Fruit fly (Drosophila melanogaster) Kc167 (cell line): ENCODE results near the gene CG42819.
A peak's percentile ranks its signal among the peaks of the same experiment; 100 is the strongest.

Experiments used
- Myc ChIP-seq: fragments of >200 bp; optimal IDR thresholded peaks from 2 replicates; lab custom pipeline; 2017; ENCODE audit warnings: missing external identifiers
- Sin3A ChIP-seq: fragments of >200 bp; optimal IDR thresholded peaks from 2 replicates; lab custom pipeline; 2018; ENCODE audit warnings: missing external identifiers
- h ChIP-seq: fragments of >200 bp; optimal IDR thresholded peaks from 3 replicates; lab custom pipeline; 2018; ENCODE audit warnings: missing external identifiers
- insv ChIP-seq: fragments of >200 bp; optimal IDR thresholded peaks from 3 replicates; lab custom pipeline; 2018; ENCODE audit warnings: missing external identifiers
- psq ChIP-seq: fragments of >200 bp; optimal IDR thresholded peaks from 2 replicates; lab custom pipeline; 2017; ENCODE audit warnings: missing external identifiers
- ttk ChIP-seq: sonication (Bioruptor generic); optimal IDR thresholded peaks from 2 replicates; lab custom pipeline; 2017; ENCODE audit warnings: missing external identifiers

Gene CG42819

DNA sequence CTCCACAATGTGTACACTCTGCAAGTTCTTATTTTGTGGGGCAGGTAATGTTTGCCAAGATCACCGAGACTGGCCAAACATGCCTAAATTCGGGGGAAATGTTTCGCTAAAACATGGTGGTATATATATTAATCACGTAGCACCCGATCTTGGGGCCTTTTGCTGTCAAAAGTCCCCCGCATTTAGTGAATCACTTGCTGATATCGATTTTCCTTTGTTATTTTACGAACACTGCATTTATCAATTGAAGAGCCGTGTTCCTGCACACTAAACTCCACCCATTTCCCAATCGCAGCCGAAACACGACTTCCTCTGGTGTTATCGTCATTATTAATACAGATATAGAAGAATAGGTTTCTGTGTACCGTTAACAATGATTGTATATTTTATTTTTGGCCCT is 32.6 kb upstream of the CG42819 start:
- TF ChIP-seq h (lab: Kevin White, UChicago) (no peak), insv (lab: Kevin White, UChicago) (no peak), ttk (no peak), psq (lab: Kevin White, UChicago) (no peak), Sin3A (lab: Kevin White, UChicago) (no peak), Myc (lab: Kevin White, UChicago) (no peak)

DNA sequence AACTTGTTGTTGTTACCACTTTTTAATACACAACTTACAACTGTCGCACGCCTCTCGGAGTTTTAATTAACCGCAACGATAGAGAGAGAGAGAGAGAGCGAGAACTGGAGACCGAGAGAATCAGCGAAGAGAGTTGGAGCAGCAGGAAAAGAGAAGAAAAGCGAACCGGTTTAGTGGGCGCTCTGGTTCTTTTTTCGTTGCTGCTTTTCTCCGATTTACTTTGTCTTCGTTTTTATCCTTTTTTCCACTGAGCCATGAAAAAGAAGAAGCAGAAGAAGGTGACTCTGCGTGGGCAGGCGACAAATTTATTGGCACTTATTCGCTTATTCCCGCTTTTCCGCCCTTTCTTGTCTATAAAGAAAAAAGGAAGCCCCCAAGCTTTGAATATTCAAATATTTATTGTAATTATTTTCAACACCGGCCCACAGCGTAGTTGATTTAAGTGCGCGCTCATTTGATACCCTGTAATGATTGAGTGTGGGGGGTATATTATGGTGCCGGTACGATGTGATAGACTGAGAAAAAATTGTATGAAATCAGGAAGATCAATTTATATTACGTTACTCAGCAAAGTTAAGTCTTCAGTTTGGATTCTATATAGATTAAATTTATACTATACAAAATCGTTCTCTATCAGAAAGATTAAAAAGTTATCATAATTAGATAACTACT is 31.3 kb upstream of the CG42819 start:
- TF ChIP-seq psq (lab: Kevin White, UChicago) (no peak), ttk (no peak), h (lab: Kevin White, UChicago) (no peak), Sin3A (lab: Kevin White, UChicago) (no peak), Myc (lab: Kevin White, UChicago) (no peak), insv (lab: Kevin White, UChicago) (no peak)

- TF ChIP-seq psq (lab: Kevin White, UChicago) (no peak), Sin3A (lab: Kevin White, UChicago) (no peak), ttk (no peak), h (lab: Kevin White, UChicago) (no peak), insv (lab: Kevin White, UChicago) (no peak), Myc (lab: Kevin White, UChicago) (no peak)
Measured at dm6 chr2L:8419382-8419940, 30.3 kb upstream of the CG42819 start.

DNA sequence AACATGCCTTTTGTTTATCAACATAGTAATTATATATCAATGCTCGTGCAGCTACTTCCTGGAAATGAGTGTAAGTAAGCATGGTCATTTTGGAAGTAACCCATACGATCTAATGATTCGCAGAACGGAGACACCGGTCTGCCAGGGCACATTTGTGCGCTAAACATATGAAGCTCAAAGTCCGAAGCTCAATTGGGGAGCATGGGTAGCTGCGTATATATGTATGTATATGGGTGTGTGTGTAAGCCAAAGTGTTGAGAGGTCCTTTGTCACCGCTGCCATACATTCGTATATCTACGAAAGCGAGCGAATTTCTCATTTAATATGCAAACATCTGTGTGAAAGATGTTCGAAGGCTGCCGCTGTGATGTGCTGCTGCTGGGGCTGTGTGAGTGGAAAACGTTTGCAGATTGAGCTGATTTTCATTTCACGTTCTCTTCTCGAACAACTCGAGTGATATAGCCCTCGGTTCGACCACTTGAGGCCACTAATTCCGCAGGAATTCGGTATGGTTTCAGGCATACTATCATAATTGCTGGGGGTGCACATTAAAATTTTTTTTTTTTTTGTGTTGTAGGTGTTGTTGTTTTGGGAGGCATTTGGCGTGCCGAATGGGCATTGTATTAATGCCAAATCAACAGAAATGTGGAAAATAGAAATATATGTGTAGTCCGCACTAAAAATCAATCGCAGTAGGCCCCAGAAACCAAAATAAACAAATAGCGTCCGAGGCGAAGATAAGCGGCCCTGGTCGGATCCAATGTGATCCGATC is 29.2 kb upstream of the CG42819 start:
- TF ChIP-seq psq (lab: Kevin White, UChicago) (no peak), ttk (no peak), h (lab: Kevin White, UChicago) (no peak), insv (lab: Kevin White, UChicago) (no peak), Myc (lab: Kevin White, UChicago) (no peak), Sin3A (lab: Kevin White, UChicago) (no peak)

dm6 chr2L:8417562-8417961 is 28.4 kb upstream of the CG42819 start:
- no peak for TF ChIP-seq Sin3A (lab: Kevin White, UChicago)
- no peak for TF ChIP-seq ttk
- TF ChIP-seq psq (lab: Kevin White, UChicago), result no peak
- no peak for TF ChIP-seq insv (lab: Kevin White, UChicago)
- TF ChIP-seq h (lab: Kevin White, UChicago), result no peak
- no peak for TF ChIP-seq Myc (lab: Kevin White, UChicago)

DNA sequence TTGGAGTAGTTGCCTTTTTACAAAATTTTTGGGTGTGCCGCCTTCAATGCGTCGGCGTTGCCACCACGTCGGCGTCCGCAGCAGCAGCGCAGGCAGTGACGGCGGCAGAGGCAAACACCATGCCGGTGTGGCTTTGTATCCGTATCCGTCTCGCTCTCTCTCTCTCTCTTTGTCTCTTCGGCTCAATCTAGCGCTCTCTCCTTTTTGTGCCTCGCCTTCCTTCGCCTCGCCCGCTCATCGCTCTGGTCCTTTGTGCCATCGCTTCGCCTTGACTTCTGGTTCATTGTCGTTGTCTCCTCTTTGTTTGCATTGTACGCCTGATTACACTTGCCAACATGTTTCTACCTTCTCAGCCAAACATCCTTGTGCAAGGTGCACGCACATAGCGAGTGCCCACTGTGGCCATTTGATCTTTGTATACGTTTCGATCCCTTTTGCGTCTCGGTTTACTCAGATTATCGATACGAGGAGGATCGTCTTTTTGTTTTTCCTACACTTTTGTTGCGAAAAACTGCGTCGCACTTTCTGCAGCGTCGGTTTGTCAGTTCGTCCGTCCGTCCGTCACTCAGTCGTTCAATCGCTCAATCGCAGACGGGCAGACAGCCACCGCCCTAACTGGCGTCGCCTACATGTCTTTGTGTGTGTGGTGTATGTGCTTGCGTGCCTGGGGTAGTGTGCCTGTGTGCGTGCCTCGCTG is 27.4 kb upstream of the CG42819 start:
- TF ChIP-seq Sin3A (lab: Kevin White, UChicago) (no peak), psq (lab: Kevin White, UChicago) (no peak), ttk (no peak), h (lab: Kevin White, UChicago) (no peak), Myc (lab: Kevin White, UChicago) (no peak), insv (lab: Kevin White, UChicago) (no peak)

DNA sequence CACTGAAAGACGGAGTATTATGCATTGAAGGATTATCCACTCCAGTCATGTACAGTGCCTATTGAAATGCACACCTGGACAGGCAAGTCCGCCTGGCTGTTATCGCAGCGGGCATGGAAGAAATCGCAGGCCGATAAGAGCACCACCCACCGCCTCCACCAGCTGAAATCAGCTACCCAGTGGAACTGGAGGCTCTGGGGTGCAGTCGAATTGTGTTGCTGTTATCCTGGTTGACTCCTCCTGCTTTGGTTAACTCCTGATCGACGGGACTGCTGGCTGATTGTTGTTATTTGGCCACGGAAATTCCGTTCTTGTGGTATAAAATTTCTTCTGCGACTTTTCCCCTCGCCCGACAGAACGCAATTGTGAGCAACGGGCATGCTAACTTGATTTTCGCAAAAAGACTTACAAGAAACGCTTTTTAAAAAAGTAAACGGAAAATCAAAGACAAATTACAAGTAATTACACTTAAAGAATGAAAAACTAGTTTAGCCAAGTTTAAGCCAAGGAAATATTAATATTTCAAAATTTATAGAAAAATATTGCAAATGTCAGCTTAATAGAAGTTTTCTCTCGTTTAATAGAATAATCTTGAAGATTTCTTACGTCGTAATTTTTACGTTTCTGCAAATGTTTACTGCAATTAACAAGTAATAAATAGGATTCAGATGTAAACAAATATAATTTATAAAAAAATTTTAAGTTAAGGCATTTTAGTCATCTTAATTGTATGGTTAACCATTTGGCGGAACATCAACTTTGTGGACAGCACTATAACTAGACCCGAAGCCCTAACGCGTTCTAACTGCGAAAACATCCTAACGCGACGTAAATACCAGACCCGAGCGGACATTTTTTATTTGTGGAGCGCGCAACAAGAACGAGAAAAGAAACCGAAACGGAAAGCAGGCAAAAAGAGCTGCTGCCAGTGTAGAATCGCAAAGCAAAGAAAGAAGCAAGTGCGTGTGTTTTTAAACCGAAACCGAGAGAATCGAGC is 26.1 kb upstream of the CG42819 start, which contains the start of the genes CG13398 and Akap200:
Gene CG13398, minus strand, starts transcription at position 370 of the 997 bp plus-strand sequence.
Gene Akap200, plus strand, starts transcription at position 804 of the 997 bp plus-strand sequence.
- no peak for TF ChIP-seq ttk
- TF ChIP-seq Myc (lab: Kevin White, UChicago), result no peak
- TF ChIP-seq insv (lab: Kevin White, UChicago), result no peak
- TF ChIP-seq Sin3A (lab: Kevin White, UChicago), result no peak
- TF ChIP-seq psq (lab: Kevin White, UChicago), result no peak
- TF ChIP-seq h (lab: Kevin White, UChicago), result no peak

DNA sequence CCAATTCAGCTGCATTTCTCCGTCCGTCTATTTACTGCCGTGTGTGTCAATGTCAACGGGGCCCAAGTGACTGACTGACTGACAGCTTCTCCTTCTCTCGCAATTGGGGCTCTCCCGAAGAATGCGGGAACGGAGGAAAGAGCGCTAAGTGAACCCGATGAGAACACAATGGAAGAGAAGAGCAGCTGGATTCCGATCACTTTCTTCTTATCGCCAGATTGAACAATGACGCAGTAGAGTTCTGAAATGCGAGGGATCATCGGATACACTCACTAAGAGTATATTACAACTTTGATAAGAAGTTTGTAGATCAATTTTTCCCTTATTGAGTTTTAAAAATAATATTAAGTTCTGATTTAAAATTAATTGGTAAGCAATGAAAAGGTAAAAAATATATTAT is 22.4 kb upstream of the CG42819 start, which contains the start of gene Naglu:
Gene Naglu, minus strand, starts transcription at position 339 of the 400 bp plus-strand sequence.
- TF ChIP-seq insv (lab: Kevin White, UChicago) (no peak), Myc (lab: Kevin White, UChicago) (no peak), psq (lab: Kevin White, UChicago) (no peak)

- TF ChIP-seq psq (lab: Kevin White, UChicago) (peak; percentile 68), ttk (no peak), Sin3A (lab: Kevin White, UChicago) (no peak), h (lab: Kevin White, UChicago) (no peak)
Measured at dm6 chr2L:8403286-8404270, 14.4 kb upstream of the CG42819 start, which contains the start of gene emb. Gene emb, plus strand, starts transcription at chr2L:8403573.
